Worm (Caenorhabditis elegans) whole organism, young adult: ENCODE measurements around the gene Y55F3BR.2.
A peak's percentile ranks its signal among the peaks of the same experiment; 100 is the strongest.

Experiments used
- B0261.1 ChIP-seq: sonication (generic microtip); optimal IDR thresholded peaks from 2 replicates; lab custom pipeline; 2016; ENCODE audit warnings: mild to moderate bottlenecking, missing genetic modification characterization, moderate library complexity, missing compliant biosample characterization
- B0336.3 ChIP-seq: fragments of 200-800 bp; sonication (Bioruptor generic); IDR thresholded peaks from 2 replicates; pipeline ENCODE4 v1.3.6; 2022; ENCODE audit warnings: missing genetic modification characterization, missing compliant biosample characterization
- C06A6.2 ChIP-seq: fragments of 200-800 bp; sonication (Bioruptor generic); conservative IDR thresholded peaks from 2 replicates; pipeline ENCODE4 v1.3.6; 2022; ENCODE audit warnings: missing genetic modification characterization, missing compliant biosample characterization
- C17E4.6 ChIP-seq: fragments of 200-800 bp; sonication (Bioruptor generic); IDR thresholded peaks from 2 replicates; pipeline ENCODE4 v1.3.6; 2022; ENCODE audit warnings: missing genetic modification reagents, missing genetic modification characterization, missing compliant biosample characterization
- D2030.7 ChIP-seq: fragments of 200-800 bp; sonication (Bioruptor generic); IDR thresholded peaks from 2 replicates; pipeline ENCODE4 v1.3.6; 2022; ENCODE audit warnings: missing genetic modification reagents, missing genetic modification characterization, missing compliant biosample characterization
- F22D6.2 ChIP-seq: sonication (generic microtip); optimal IDR thresholded peaks from 2 replicates; lab custom pipeline; 2016; ENCODE audit warnings: mild to moderate bottlenecking, missing genetic modification characterization, missing compliant biosample characterization
- F23B12.7 ChIP-seq: sonication (generic microtip); optimal IDR thresholded peaks from 2 replicates; lab custom pipeline; 2017; ENCODE audit warnings: missing genetic modification characterization, mild to moderate bottlenecking, missing compliant biosample characterization, antibody characterized with exemption, moderate library complexity; ENCODE audit not compliant: insufficient read depth
- F33H1.4 ChIP-seq: fragments of 200-800 bp; sonication (Bioruptor generic); IDR thresholded peaks from 2 replicates; pipeline ENCODE4 v1.3.6; 2022; ENCODE audit warnings: missing genetic modification reagents, missing genetic modification characterization, missing compliant biosample characterization
- F39B2.1 ChIP-seq: fragments of 200-800 bp; sonication (Bioruptor generic); IDR thresholded peaks from 2 replicates; pipeline ENCODE4 v1.3.6; 2022; ENCODE audit warnings: missing genetic modification reagents, missing genetic modification characterization, missing compliant biosample characterization
- F49E8.2 ChIP-seq: sonication (generic microtip); optimal IDR thresholded peaks from 3 replicates; lab custom pipeline; 2017; ENCODE audit warnings: missing genetic modification characterization, mild to moderate bottlenecking, missing compliant biosample characterization, antibody characterized with exemption, moderate library complexity; ENCODE audit not compliant: insufficient read depth
- F55B11.4 ChIP-seq: sonication (generic microtip); optimal IDR thresholded peaks from 2 replicates; lab custom pipeline; 2016; ENCODE audit warnings: missing compliant biosample characterization, missing genetic modification characterization, borderline replicate concordance; ENCODE audit not compliant: insufficient read depth
- K12H6.12 ChIP-seq: fragments of 200-800 bp; sonication (Bioruptor generic); optimal IDR thresholded peaks from 2 replicates; lab custom pipeline; 2018; ENCODE audit warnings: mild to moderate bottlenecking, missing genetic modification characterization, missing compliant biosample characterization
- T26A5.8 ChIP-seq: sonication (generic microtip); optimal IDR thresholded peaks from 2 replicates; lab custom pipeline; 2016; ENCODE audit warnings: missing genetic modification characterization, missing compliant biosample characterization
- Y53G8AR.9 ChIP-seq: fragments of 200-800 bp; sonication (Bioruptor generic); conservative IDR thresholded peaks from 2 replicates; pipeline ENCODE4 v1.3.6; 2022; ENCODE audit warnings: missing genetic modification reagents, missing genetic modification characterization, missing compliant biosample characterization
- Y67H2A.10 ChIP-seq: fragments of 200-800 bp; sonication (Bioruptor generic); conservative IDR thresholded peaks from 2 replicates; pipeline ENCODE4 v1.3.6; 2022; ENCODE audit warnings: missing genetic modification reagents, missing genetic modification characterization, missing compliant biosample characterization
- Y95B8A.8 ChIP-seq: fragments of 200-800 bp; sonication (Bioruptor generic); IDR thresholded peaks from 2 replicates; pipeline ENCODE4 v1.3.6; 2022; ENCODE audit warnings: missing genetic modification reagents, missing genetic modification characterization, missing compliant biosample characterization
- aptf-2 ChIP-seq: fragments of 200-800 bp; sonication (Bioruptor generic); conservative IDR thresholded peaks from 2 replicates; pipeline ENCODE4 v1.3.6; 2022; ENCODE audit warnings: missing genetic modification reagents, missing genetic modification characterization, missing compliant biosample characterization
- atf-7 ChIP-seq: sonication (generic microtip); optimal IDR thresholded peaks from 2 replicates; lab custom pipeline; 2017; ENCODE audit warnings: mild to moderate bottlenecking, missing genetic modification characterization, missing compliant biosample characterization
- attf-5 ChIP-seq: fragments of 200-800 bp; sonication (Bioruptor generic); optimal IDR thresholded peaks from 2 replicates; lab custom pipeline; 2018; ENCODE audit warnings: mild to moderate bottlenecking, missing genetic modification characterization, missing compliant biosample characterization
- bed-1 ChIP-seq: fragments of 200-800 bp; sonication (Bioruptor generic); IDR thresholded peaks from 2 replicates; pipeline ENCODE4 v1.3.6; 2022; ENCODE audit warnings: missing genetic modification reagents, missing genetic modification characterization, missing compliant biosample characterization
- ccch-3 ChIP-seq: fragments of 200-800 bp; sonication (Bioruptor generic); optimal IDR thresholded peaks from 2 replicates; lab custom pipeline; 2018; ENCODE audit warnings: mild to moderate bottlenecking, missing genetic modification characterization, missing compliant biosample characterization
- cebp-2 ChIP-seq: fragments of 200-800 bp; sonication (Bioruptor generic); IDR thresholded peaks from 2 replicates; pipeline ENCODE4 v1.3.6; 2022; ENCODE audit warnings: missing genetic modification characterization, missing compliant biosample characterization
- egl-18 ChIP-seq: fragments of 200-800 bp; sonication (Bioruptor generic); IDR thresholded peaks from 2 replicates; pipeline ENCODE4 v1.3.6; 2022; ENCODE audit warnings: missing genetic modification reagents, missing genetic modification characterization, missing compliant biosample characterization
- him-1 ChIP-seq: sonication (generic microtip); optimal IDR thresholded peaks from 2 replicates; lab custom pipeline; 2016; ENCODE audit warnings: missing genotype, missing genetic modification reagents, missing genetic modification characterization, missing compliant biosample characterization
- hrde-1 ChIP-seq: sonication (generic microtip); optimal IDR thresholded peaks from 2 replicates; lab custom pipeline; 2016; ENCODE audit warnings: missing genetic modification characterization, mild to moderate bottlenecking, missing compliant biosample characterization, moderate library complexity, missing genotype, missing genetic modification reagents, borderline replicate concordance
- let-526 ChIP-seq: fragments of 200-800 bp; sonication (Bioruptor generic); IDR thresholded peaks from 2 replicates; pipeline ENCODE4 v1.3.6; 2022; ENCODE audit warnings: missing genetic modification reagents, missing genetic modification characterization, missing compliant biosample characterization
- let-607 ChIP-seq, 2 experiments: fragments of 200-800 bp in 1 of 2; sonication (Bioruptor generic) in 1 of 2; sonication (generic microtip) in 1 of 2; optimal IDR thresholded peaks; 2 replicates each; lab custom pipeline; 2016 to 2018; ENCODE audit warnings: mild to moderate bottlenecking in 2 of 2, missing compliant biosample characterization in 2 of 2, missing genetic modification characterization in 2 of 2, moderate library complexity in 2 of 2, missing genotype in 1 of 2
- lin-26 ChIP-seq: fragments of 200-800 bp; sonication (Bioruptor generic); IDR thresholded peaks from 2 replicates; pipeline ENCODE4 v1.3.6; 2022; ENCODE audit warnings: missing genetic modification reagents, missing genetic modification characterization, missing compliant biosample characterization
- lin-35 ChIP-seq, 3 experiments: fragments of 150-350 bp in 2 of 3; sonication (generic microtip) in 1 of 3; optimal IDR thresholded peaks; 2 replicates each; lab custom pipeline; 2014 to 2018; ENCODE audit warnings: missing biosample characterization in 3 of 3, missing genetic modification characterization in 3 of 3, missing genetic modification reagents in 3 of 3
- lin-40 ChIP-seq: sonication (generic microtip); optimal IDR thresholded peaks from 2 replicates; lab custom pipeline; 2016; ENCODE audit warnings: missing genetic modification characterization, mild to moderate bottlenecking, missing compliant biosample characterization, missing genotype, missing genetic modification reagents
- lsl-1 ChIP-seq: fragments of 200-800 bp; sonication (Bioruptor generic); optimal IDR thresholded peaks from 2 replicates; lab custom pipeline; 2018; ENCODE audit warnings: mild to moderate bottlenecking, missing genetic modification characterization, moderate library complexity, missing compliant biosample characterization
- lsy-27 ChIP-seq: sonication (generic microtip); optimal IDR thresholded peaks from 2 replicates; lab custom pipeline; 2017; ENCODE audit warnings: missing genetic modification characterization, mild to moderate bottlenecking, missing compliant biosample characterization, antibody characterized with exemption, missing genotype, borderline replicate concordance; ENCODE audit not compliant: insufficient read depth
- mxl-1 ChIP-seq: sonication (generic microtip); optimal IDR thresholded peaks from 2 replicates; lab custom pipeline; 2016; ENCODE audit warnings: missing genetic modification characterization, missing compliant biosample characterization
- pbrm-1 ChIP-seq: fragments of 200-800 bp; sonication (Bioruptor generic); IDR thresholded peaks from 2 replicates; pipeline ENCODE4 v1.3.6; 2022; ENCODE audit warnings: missing genetic modification reagents, missing genetic modification characterization, missing compliant biosample characterization
- repo-1 ChIP-seq: sonication (generic microtip); optimal IDR thresholded peaks from 2 replicates; lab custom pipeline; 2017; ENCODE audit warnings: mild to moderate bottlenecking, missing genetic modification characterization, missing compliant biosample characterization
- snpc-3.4 ChIP-seq: sonication (generic microtip); optimal IDR thresholded peaks from 2 replicates; lab custom pipeline; 2017; ENCODE audit warnings: missing genetic modification characterization, mild to moderate bottlenecking, missing compliant biosample characterization, antibody characterized with exemption, moderate library complexity, missing genotype, missing genetic modification reagents
- somi-1 ChIP-seq: fragments of 200-800 bp; sonication (Bioruptor generic); optimal IDR thresholded peaks from 2 replicates; lab custom pipeline; 2018; ENCODE audit warnings: mild to moderate bottlenecking, missing genetic modification characterization, missing compliant biosample characterization
- sptf-2 ChIP-seq: fragments of 200-800 bp; sonication (Bioruptor generic); optimal IDR thresholded peaks from 2 replicates; lab custom pipeline; 2018; ENCODE audit warnings: mild to moderate bottlenecking, missing genetic modification characterization, missing compliant biosample characterization
- tbp1 ChIP-seq: fragments of 200-800 bp; sonication (Bioruptor generic); optimal IDR thresholded peaks from 2 replicates; lab custom pipeline; 2018; ENCODE audit warnings: mild to moderate bottlenecking, missing genetic modification characterization, missing compliant biosample characterization
- tbx-9 ChIP-seq: sonication (generic microtip); optimal IDR thresholded peaks from 2 replicates; lab custom pipeline; 2016; ENCODE audit warnings: borderline replicate concordance, missing genetic modification characterization, inconsistent platforms, missing compliant biosample characterization
- tlf-1 ChIP-seq: fragments of 200-800 bp; sonication (Bioruptor generic); optimal IDR thresholded peaks from 2 replicates; lab custom pipeline; 2018; ENCODE audit warnings: mild to moderate bottlenecking, missing genetic modification characterization, missing compliant biosample characterization
- unc-130 ChIP-seq: sonication (generic microtip); optimal IDR thresholded peaks from 2 replicates; lab custom pipeline; 2016; ENCODE audit warnings: missing genetic modification reagents, missing genetic modification characterization, missing compliant biosample characterization
- unc-62 ChIP-seq: fragments of 150-350 bp; optimal IDR thresholded peaks from 2 replicates; lab custom pipeline; 2014; ENCODE audit warnings: missing biosample characterization, missing genetic modification reagents, missing genetic modification characterization
- zfh-2 ChIP-seq: fragments of 200-800 bp; sonication (Bioruptor generic); conservative IDR thresholded peaks from 2 replicates; pipeline ENCODE4 v1.3.6; 2022; ENCODE audit warnings: missing genetic modification reagents, missing genetic modification characterization, missing compliant biosample characterization
- zim-3 ChIP-seq: sonication (generic microtip); optimal IDR thresholded peaks from 2 replicates; lab custom pipeline; 2017; ENCODE audit warnings: mild to moderate bottlenecking, missing genetic modification characterization, moderate library complexity, missing compliant biosample characterization
- ztf-26 ChIP-seq: sonication (generic microtip); optimal IDR thresholded peaks from 2 replicates; lab custom pipeline; 2017; ENCODE audit warnings: missing genetic modification characterization, missing compliant biosample characterization

Gene Y55F3BR.2

DNA sequence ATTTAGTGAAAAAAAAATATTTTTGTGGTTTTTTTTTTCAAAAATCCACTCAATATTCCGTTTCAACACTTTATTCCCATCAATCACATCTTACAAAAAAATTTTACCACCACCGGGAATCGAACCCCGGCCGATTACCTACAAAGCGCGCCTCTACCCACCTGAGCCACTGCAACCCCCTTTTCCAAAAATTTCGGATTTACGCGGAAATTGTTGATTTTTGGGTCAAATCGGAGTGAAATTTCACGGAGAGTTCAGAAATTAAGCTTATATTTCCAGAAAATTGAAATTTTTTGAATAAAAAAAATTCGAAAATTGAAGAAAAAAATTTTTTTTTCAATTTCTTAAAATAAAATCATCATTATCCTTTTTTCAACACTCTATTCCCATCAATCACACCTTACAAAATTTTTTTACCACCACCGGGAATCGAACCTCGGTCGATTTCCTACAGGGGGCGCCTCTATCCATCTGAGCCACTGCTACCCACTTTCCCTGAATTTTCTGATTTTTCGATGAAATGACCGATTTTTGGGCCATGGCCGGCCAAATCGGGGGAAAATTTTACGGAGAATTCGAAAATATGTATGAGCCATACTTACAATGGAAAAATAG lies 14.6 kb downstream of the Y55F3BR.2 start (continued):
- no peak for TF ChIP-seq hrde-1
- no peak for TF ChIP-seq cebp-2 (GFP tag; lab: Robert Waterston, UW)
- TF ChIP-seq lin-35 (GFP tag; optimal IDR thresholded peaks at IDR 0.05; lab: Kevin White, UChicago), result no peak
- TF ChIP-seq F49E8.2 (tag; lab: Kevin White, UChicago), result peak; percentile 3
- peak; percentile 48 for TF ChIP-seq B0261.1 (tag; lab: Kevin White, UChicago)
- TF ChIP-seq lsl-1 (GFP tag; lab: Kevin White, UChicago), result peak; percentile 45
- no peak for TF ChIP-seq ztf-26
- peak; percentile 22 for TF ChIP-seq attf-5 (GFP tag; lab: Kevin White, UChicago)
- no peak for TF ChIP-seq repo-1 (tag; lab: Kevin White, UChicago)
- TF ChIP-seq snpc-3.4, result peak; percentile 6
- TF ChIP-seq zfh-2 (GFP tag; lab: Robert Waterston, UW), result no peak
- no peak for TF ChIP-seq Y95B8A.8
- no peak for TF ChIP-seq C17E4.6 (GFP tag; lab: Robert Waterston, UW)
- TF ChIP-seq mxl-1 (tag; lab: Kevin White, UChicago), result no peak
- TF ChIP-seq D2030.7 (GFP tag; lab: Robert Waterston, UW), result peak; percentile 71
- TF ChIP-seq tbx-9 (tag; lab: Kevin White, UChicago), result no peak
- TF ChIP-seq unc-130 (GFP tag; lab: Kevin White, UChicago), result no peak
- TF ChIP-seq C06A6.2 (GFP tag; lab: Robert Waterston, UW), result no peak
- TF ChIP-seq lin-40, result no peak
- no peak for TF ChIP-seq F23B12.7 (tag; lab: Kevin White, UChicago)
- no peak for TF ChIP-seq F22D6.2 (tag; lab: Kevin White, UChicago)
- TF ChIP-seq unc-62, result no peak
- TF ChIP-seq lin-26 (GFP tag; lab: Robert Waterston, UW), result peak; percentile 58; the same call in 1 of the 2 replicates
- no peak for TF ChIP-seq T26A5.8 (tag; lab: Kevin White, UChicago)
- TF ChIP-seq Y53G8AR.9 (GFP tag; lab: Robert Waterston, UW), result no peak

DNA sequence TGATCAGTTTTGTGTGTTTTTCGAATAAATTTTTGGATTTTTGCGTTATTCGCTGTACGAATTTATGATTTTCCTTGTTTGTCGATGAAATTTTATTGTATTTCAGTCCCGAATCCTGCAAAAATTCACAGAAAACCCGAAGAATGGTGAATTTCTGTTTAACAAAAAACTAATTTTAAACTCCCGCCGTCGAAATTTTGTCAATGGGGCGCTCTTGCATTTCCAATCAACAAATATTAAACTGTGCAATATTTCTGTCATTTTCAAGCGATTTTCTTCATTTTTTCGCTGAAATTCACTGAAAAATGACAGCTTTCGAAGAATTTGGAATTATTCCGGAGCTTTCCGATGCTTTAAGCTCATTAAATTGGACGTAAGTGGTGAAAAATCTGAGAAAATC lies 15.9 kb downstream of the Y55F3BR.2 start, which contains the start of gene Y55F3BR.1:
Gene Y55F3BR.1 (plus strand): TSS at position 115 of the 400 bp plus-strand sequence.
- TF ChIP-seq F55B11.4 (tag; lab: Kevin White, UChicago) (no peak), egl-18 (GFP tag; lab: Robert Waterston, UW) (no peak), T26A5.8 (tag; lab: Kevin White, UChicago) (no peak), attf-5 (GFP tag; lab: Kevin White, UChicago) (peak; percentile 8), tlf-1 (GFP tag; lab: Kevin White, UChicago) (no peak), aptf-2 (GFP tag; lab: Robert Waterston, UW) (no peak), D2030.7 (GFP tag; lab: Robert Waterston, UW) (peak; percentile 32; the same call in 1 of the 2 replicates), bed-1 (GFP tag; lab: Robert Waterston, UW) (no peak), sptf-2 (GFP tag; lab: Kevin White, UChicago) (no peak), him-1 (tag; lab: Kevin White, UChicago) (no peak), let-607 (tag; optimal IDR thresholded peaks at IDR 0.05; lab: Kevin White, UChicago) (no peak), atf-7 (tag; lab: Kevin White, UChicago) (no peak), lin-40 (no peak), K12H6.12 (tag; lab: Kevin White, UChicago) (no peak), zim-3 (no peak), B0336.3 (GFP tag; lab: Robert Waterston, UW) (no peak), ccch-3 (GFP tag; lab: Kevin White, UChicago) (no peak), somi-1 (GFP tag; lab: Kevin White, UChicago) (no peak), F33H1.4 (GFP tag; lab: Robert Waterston, UW) (peak; percentile 65), lin-35 (GFP tag; optimal IDR thresholded peaks at IDR 0.05; lab: Kevin White, UChicago) (peak; percentile 27 to 92 (median 81)), pbrm-1 (GFP tag; lab: Robert Waterston, UW) (0 out of 2 replicates have a peak, but pooled peaks have one; percentile 35), C06A6.2 (GFP tag; lab: Robert Waterston, UW) (no peak), tbp1 (peak; percentile 34), F49E8.2 (tag; lab: Kevin White, UChicago) (no peak), let-526 (GFP tag; lab: Robert Waterston, UW) (no peak), lsy-27 (no peak), Y67H2A.10 (GFP tag; lab: Robert Waterston, UW) (no peak), F39B2.1 (GFP tag; lab: Robert Waterston, UW) (no peak)
